Fruit fly (Drosophila melanogaster) whole organism, wandering third instar larva: ENCODE results near the gene yellow-g2.
A peak's percentile ranks its signal among the peaks of the same experiment; 100 is the strongest.

Experiments
- Abd-B ChIP-seq: fragments of >200 bp; optimal IDR thresholded peaks from 2 replicates; lab custom pipeline; 2017; ENCODE audit warnings: missing biosample characterization, missing genetic modification characterization
- CG32264 ChIP-seq: fragments of 200-800 bp; sonication (Bioruptor generic); optimal IDR thresholded peaks from 2 replicates; lab custom pipeline; 2016; ENCODE audit warnings: missing biosample characterization, missing genetic modification characterization
- Dfd ChIP-seq: fragments of >200 bp; optimal IDR thresholded peaks from 2 replicates; lab custom pipeline; 2017; ENCODE audit warnings: missing biosample characterization, missing genetic modification characterization
- Dif ChIP-seq: fragments of 200-275, 200-300 bp; sonication (Bioruptor generic); optimal IDR thresholded peaks from 2 replicates; lab custom pipeline; 2018; ENCODE audit warnings: missing biosample characterization, missing genetic modification characterization; ENCODE audit not compliant: partially characterized antibody
- Hr78 ChIP-seq: fragments of >200 bp; optimal IDR thresholded peaks from 2 replicates; lab custom pipeline; 2017; ENCODE audit warnings: missing biosample characterization, missing genetic modification characterization
- Jra ChIP-seq: sonication (Bioruptor generic); optimal IDR thresholded peaks from 2 replicates; lab custom pipeline; 2016; ENCODE audit warnings: missing biosample characterization, missing genetic modification characterization
- Myc ChIP-seq: fragments of >200 bp; optimal IDR thresholded peaks from 2 replicates; lab custom pipeline; 2017
- OdsH ChIP-seq: fragments of 200-800 bp; sonication (Bioruptor generic); optimal IDR thresholded peaks from 2 replicates; lab custom pipeline; 2016; ENCODE audit warnings: missing biosample characterization, mild to moderate bottlenecking, missing genetic modification characterization
- Rel ChIP-seq, 2 experiments: fragments of 200-800 bp; sonication (Bioruptor generic) in 1 of 2; optimal IDR thresholded peaks; 2 replicates in 1 of 2; 3 replicates in 1 of 2; lab custom pipeline; 2016 to 2019; ENCODE audit warnings: mild to moderate bottlenecking in 2 of 2, missing biosample characterization in 2 of 2, missing genetic modification characterization in 2 of 2, moderate library complexity in 1 of 2
- br ChIP-seq: fragments of 200-800 bp; sonication (Bioruptor generic); optimal IDR thresholded peaks from 2 replicates; lab custom pipeline; 2016; ENCODE audit warnings: missing biosample characterization, missing genetic modification characterization
- dsf ChIP-seq: sonication (Bioruptor generic); optimal IDR thresholded peaks from 2 replicates; lab custom pipeline; 2016; ENCODE audit warnings: missing biosample characterization, missing genetic modification characterization, borderline replicate concordance
- foxo ChIP-seq, 2 experiments: fragments of 200-800 bp; sonication (Bioruptor generic); optimal IDR thresholded peaks; 2 replicates in 1 of 2; 3 replicates in 1 of 2; lab custom pipeline; 2016 to 2017; ENCODE audit warnings: missing biosample characterization in 2 of 2, missing genetic modification characterization in 2 of 2
- h ChIP-seq: fragments of 200-800 bp; sonication (Bioruptor generic); optimal IDR thresholded peaks from 3 replicates; lab custom pipeline; 2016; ENCODE audit warnings: missing biosample characterization, mild to moderate bottlenecking, missing genetic modification characterization
- jim ChIP-seq: fragments of 175-275, 200-325 bp; sonication (Bioruptor generic); optimal IDR thresholded peaks from 2 replicates; lab custom pipeline; 2016; ENCODE audit warnings: missing biosample characterization, mild to moderate bottlenecking, missing genetic modification characterization
- lola ChIP-seq: fragments of >200 bp; optimal IDR thresholded peaks from 2 replicates; lab custom pipeline; 2017; ENCODE audit warnings: missing biosample characterization, missing genetic modification characterization
- psq ChIP-seq: fragments of 200-800 bp; sonication (Bioruptor generic); optimal IDR thresholded peaks from 3 replicates; lab custom pipeline; 2017; ENCODE audit warnings: missing biosample characterization, mild to moderate bottlenecking, missing genetic modification characterization, moderate library complexity
- rgr ChIP-seq: fragments of 200-800 bp; sonication (Bioruptor generic); optimal IDR thresholded peaks from 3 replicates; lab custom pipeline; 2016; ENCODE audit warnings: missing biosample characterization, mild to moderate bottlenecking, missing genetic modification characterization
- sage ChIP-seq: fragments of 200-800 bp; sonication (Bioruptor generic); optimal IDR thresholded peaks from 2 replicates; lab custom pipeline; 2016; ENCODE audit warnings: missing biosample characterization, mild to moderate bottlenecking, missing genetic modification characterization
- sv ChIP-seq: fragments of 200-800 bp; sonication (Bioruptor generic); optimal IDR thresholded peaks from 3 replicates; lab custom pipeline; 2016; ENCODE audit warnings: missing biosample characterization, missing genetic modification characterization
- tai ChIP-seq: sonication (Bioruptor generic); optimal IDR thresholded peaks from 2 replicates; lab custom pipeline; 2016; ENCODE audit warnings: missing biosample characterization, missing genetic modification characterization
- woc ChIP-seq: sonication (Bioruptor generic); optimal IDR thresholded peaks from 2 replicates; lab custom pipeline; 2016; ENCODE audit warnings: missing biosample characterization, mild to moderate bottlenecking, missing genetic modification characterization

The yellow-g2 gene

DNA sequence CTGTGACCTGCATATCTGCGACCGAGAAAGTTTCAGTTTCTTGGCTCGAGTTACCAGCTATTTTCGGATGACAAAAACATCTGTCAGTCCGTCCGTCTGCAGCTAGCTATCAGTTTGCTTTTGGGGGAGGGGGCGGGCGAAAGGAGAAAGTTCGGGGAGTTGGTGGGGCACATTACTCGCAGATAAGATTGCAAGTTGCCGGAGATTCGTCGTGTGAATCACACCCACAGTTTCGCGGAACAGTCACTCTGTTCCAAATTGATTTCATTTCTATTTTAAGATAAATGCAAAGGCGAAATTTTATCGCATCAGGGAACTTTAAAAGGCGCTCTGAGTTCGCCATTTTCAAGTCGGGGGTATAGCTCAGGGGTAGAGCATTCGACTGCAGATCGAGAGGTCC is 3.0 kb upstream of the yellow-g2 start:
- no peak for TF ChIP-seq Dif (GFP tag; lab: Kevin White, UChicago)
- no peak for TF ChIP-seq Abd-B (GFP tag; lab: Kevin White, UChicago)
- no peak for TF ChIP-seq Rel (GFP tag; optimal IDR thresholded peaks at IDR 0.05; lab: Kevin White, UChicago)
- peak; percentile 97 for TF ChIP-seq Rel (tag; optimal IDR thresholded peaks at IDR 0.05; lab: Kevin White, UChicago)
- TF ChIP-seq tai (GFP tag; lab: Kevin White, UChicago): no peak
- TF ChIP-seq dsf: no peak
- TF ChIP-seq, all 38 proteins: peak for 1

DNA sequence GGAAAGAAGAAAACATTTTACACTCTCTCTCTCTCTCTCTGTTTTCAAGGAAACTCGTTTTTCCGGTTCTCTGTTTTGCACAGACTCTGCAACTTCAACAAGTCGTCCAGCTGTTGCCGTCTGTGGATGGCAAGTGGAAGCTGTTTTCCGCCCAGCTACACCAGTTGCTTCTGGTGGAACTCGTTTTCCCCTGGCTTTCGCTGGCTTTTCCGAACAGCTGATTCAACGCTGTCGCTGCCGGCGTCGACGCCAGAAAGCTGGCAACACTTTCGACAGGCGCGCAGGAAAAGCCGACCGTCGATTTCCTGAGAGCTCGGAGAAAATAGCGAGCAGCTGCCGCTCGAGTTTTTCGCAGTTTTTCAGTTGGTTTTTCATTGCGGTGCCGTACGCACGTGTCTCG is 6.2 kb downstream of the yellow-g2 start, which contains the start of gene MsR2:
MsR2 (plus strand) TSS at position 378 of the 400 bp plus-strand sequence.
- TF ChIP-seq OdsH (no peak), Dif (GFP tag; lab: Kevin White, UChicago) (no peak), br (GFP tag; lab: Kevin White, UChicago) (no peak), sv (GFP tag; lab: Kevin White, UChicago) (no peak), foxo (GFP tag; optimal IDR thresholded peaks at IDR 0.05; lab: Kevin White, UChicago) (no peak), sage (GFP tag; lab: Kevin White, UChicago) (no peak), Myc (lab: Kevin White, UChicago) (no peak), Jra (GFP tag; lab: Kevin White, UChicago) (no peak), CG32264 (GFP tag; lab: Kevin White, UChicago) (no peak)
- TF ChIP-seq, all 38 proteins: peak for 0

DNA sequence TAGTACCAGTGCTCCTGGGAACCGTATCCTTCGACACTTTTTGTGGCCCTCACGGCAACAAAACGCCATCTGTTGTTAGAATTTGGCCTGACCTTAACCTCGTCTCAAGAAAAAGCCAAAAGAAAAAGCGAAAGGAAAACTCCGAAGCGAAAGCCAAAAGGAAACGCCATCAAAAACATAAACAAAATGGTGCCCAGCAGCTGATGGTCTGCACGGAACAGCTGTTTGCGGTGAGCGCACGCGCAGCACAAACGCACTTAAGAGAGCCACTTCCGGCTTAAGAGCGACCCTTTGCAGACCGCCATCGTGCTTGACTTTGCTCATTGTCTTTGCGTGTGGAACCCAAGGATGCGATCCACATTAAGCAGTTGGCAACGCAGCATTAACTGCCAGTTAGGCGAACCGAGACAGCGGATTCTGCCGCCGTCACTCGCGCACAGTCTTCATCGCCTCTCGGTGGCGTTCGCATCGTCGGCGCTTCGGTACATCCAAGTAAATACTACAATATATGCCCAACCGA is 46.0 kb downstream of the yellow-g2 start, which contains the start of gene MsR1:
MsR1 (plus strand) TSS at position 437 of the 520 bp plus-strand sequence.
- TF ChIP-seq Myc (lab: Kevin White, UChicago): no peak
- no peak for TF ChIP-seq h
- TF ChIP-seq foxo (GFP tag; optimal IDR thresholded peaks at IDR 0.05; lab: Kevin White, UChicago): no peak
- TF ChIP-seq woc (GFP tag; lab: Kevin White, UChicago): no peak
- no peak for TF ChIP-seq Hr78 (GFP tag; lab: Kevin White, UChicago)
- TF ChIP-seq sage (GFP tag; lab: Kevin White, UChicago): no peak
- TF ChIP-seq jim (GFP tag; lab: Kevin White, UChicago): no peak
- TF ChIP-seq rgr: no peak
- no peak for TF ChIP-seq lola (GFP tag; lab: Kevin White, UChicago)

DNA sequence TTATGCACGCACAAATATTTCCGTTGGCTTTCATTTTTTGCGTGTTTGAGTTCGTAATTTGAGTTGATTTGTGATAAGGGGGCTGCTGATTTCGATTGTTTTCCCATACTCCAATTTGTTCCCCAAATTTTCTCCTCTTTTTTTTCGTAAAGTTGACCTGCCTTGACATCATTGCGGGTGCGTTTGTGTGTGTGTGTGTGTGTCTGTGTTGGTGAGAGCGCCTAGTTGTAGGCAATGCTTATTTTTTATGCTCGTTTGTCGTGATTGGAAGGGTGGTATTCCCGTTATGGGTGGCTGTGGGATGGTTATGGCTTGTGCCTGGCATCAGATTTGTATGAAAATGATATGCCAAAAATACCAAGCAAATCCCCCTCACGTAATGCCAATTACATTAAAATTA is 48.9 kb downstream of the yellow-g2 start:
- TF ChIP-seq Dfd (GFP tag; lab: Kevin White, UChicago) (peak; percentile 90), psq (GFP tag; lab: Kevin White, UChicago) (no peak)
